Worm (Caenorhabditis elegans): ENCODE data around the gene wdr-5.1.

wdr-5.1 gene

ce11 chrIII:3745138-3745537, 40.1 kb downstream of the wdr-5.1 start, which contains the start of gene lin-48:
Gene lin-48, plus strand, starts transcription at chrIII:3745438.
- TF ChIP-seq nhr-2 (tag; optimal IDR thresholded peaks at IDR 0.05): no peak
- TF ChIP-seq ces-1 (GFP tag; optimal IDR thresholded peaks at IDR 0.05): no peak
- no peak for TF ChIP-seq bed-3 (GFP tag; optimal IDR thresholded peaks at IDR 0.05)
- TF ChIP-seq lin-32 (GFP tag; optimal IDR thresholded peaks at IDR 0.05): no peak
- no peak for TF ChIP-seq snpc-4 (tag; optimal IDR thresholded peaks at IDR 0.05)
- TF ChIP-seq unc-62 (GFP tag; optimal IDR thresholded peaks at IDR 0.05): no peak
- no peak for TF ChIP-seq elt-3 (tag; optimal IDR thresholded peaks at IDR 0.05)
- TF ChIP-seq pha-4 (tag; optimal IDR thresholded peaks at IDR 0.05): no peak
- no peak for TF ChIP-seq lsy-2 (tag; optimal IDR thresholded peaks at IDR 0.05)
